Fruit fly (Drosophila melanogaster): ENCODE data around the gene Sgs4.
A peak's percentile ranks its signal among the peaks of the same experiment; 100 is the strongest.

The Sgs4 gene

DNA sequence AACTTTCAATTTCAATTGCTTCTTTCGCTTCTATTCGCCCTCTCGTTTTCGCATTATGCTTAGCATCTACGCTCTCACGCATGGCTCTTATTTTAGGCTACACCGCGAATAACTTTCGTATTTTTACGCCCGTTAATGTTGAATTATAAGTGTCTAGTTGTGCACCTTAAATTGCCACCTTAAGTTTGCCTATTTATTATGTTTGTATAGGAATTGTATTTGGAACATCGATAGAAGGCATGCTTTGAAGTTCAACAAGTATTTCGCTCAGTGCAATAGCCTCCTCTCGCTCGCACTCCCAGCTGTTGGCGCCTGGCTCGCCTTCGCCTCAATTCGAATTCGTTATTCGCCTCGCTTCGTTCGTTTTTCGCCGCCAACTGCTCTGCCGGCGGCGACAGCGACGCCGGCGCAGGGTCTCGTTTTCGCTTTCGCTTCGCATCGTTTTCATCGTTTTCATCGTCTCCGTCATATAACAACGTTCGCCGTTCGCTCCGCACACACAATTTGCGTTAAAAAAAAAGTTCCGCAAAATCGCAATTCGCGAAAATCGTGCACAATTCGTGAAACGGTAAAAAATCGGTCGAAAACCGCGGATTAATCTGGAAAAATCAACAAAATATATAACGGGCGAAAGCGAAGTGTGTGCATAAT lies 45.1 kb downstream of the Sgs4 start (continued):
- TF ChIP-seq seq (GFP tag; IDR thresholded peaks at IDR 0.05) (peak; percentile 95), Sry-δ (GFP tag; optimal IDR thresholded peaks at IDR 0.05) (peak; percentile 77), ap (GFP tag; IDR thresholded peaks at IDR 0.05) (peak; percentile 94), hkb (optimal IDR thresholded peaks at IDR 0.05) (no peak), hkb (GFP tag; IDR thresholded peaks at IDR 0.05) (peak; percentile 98), CG12659 (GFP tag; optimal IDR thresholded peaks at IDR 0.05) (peak; percentile 97), peb (GFP tag; IDR thresholded peaks at IDR 0.05) (peak; percentile 88), az2 (GFP tag; optimal IDR thresholded peaks at IDR 0.05) (peak; percentile 97), zen2 (GFP tag; IDR thresholded peaks at IDR 0.05; ENCODE audit: partially characterized antibody) (no peak), hbn (GFP tag; IDR thresholded peaks at IDR 0.05; ENCODE audit: partially characterized antibody) (no peak), CG12942 (GFP tag; optimal IDR thresholded peaks at IDR 0.05) (peak; percentile 97), NC2β (GFP tag; optimal IDR thresholded peaks at IDR 0.05) (peak; percentile 95), Sox102F (GFP tag; optimal IDR thresholded peaks at IDR 0.05) (peak; percentile 98), CG12744 (GFP tag; optimal IDR thresholded peaks at IDR 0.05) (peak; percentile 95), Rx (GFP tag; IDR thresholded peaks at IDR 0.05) (peak; percentile 97), so (GFP tag; IDR thresholded peaks at IDR 0.05) (peak; percentile 95), Ets65A (GFP tag) (peak; percentile 100), sisA (GFP tag; IDR thresholded peaks at IDR 0.05) (peak; percentile 98), CG34224 (GFP tag; IDR thresholded peaks at IDR 0.05; ENCODE audit: partially characterized antibody) (no peak), CG6765 (GFP tag; optimal IDR thresholded peaks at IDR 0.05) (peak; percentile 90), E2f2 (GFP tag; IDR thresholded peaks at IDR 0.05) (peak; percentile 81), zfh1 (GFP tag; IDR thresholded peaks at IDR 0.05) (peak; percentile 97), zen (tag; optimal IDR thresholded peaks at IDR 0.05) (peak; percentile 91), pzg (GFP tag; optimal IDR thresholded peaks at IDR 0.05) (peak; percentile 35), CG4707 (GFP tag; optimal IDR thresholded peaks at IDR 0.05) (peak; percentile 89), CTCF (GFP tag; optimal IDR thresholded peaks at IDR 0.05) (peak; percentile 64), HmgZ (tag; optimal IDR thresholded peaks at IDR 0.05) (peak; percentile 98), D (optimal IDR thresholded peaks at IDR 0.05) (no peak), D (GFP tag; optimal IDR thresholded peaks at IDR 0.05) (peak; percentile 95), Ravus (GFP tag; IDR thresholded peaks at IDR 0.05) (peak; percentile 94), CG12391 (tag; optimal IDR thresholded peaks at IDR 0.05) (peak; percentile 96), CG13424 (tag; optimal IDR thresholded peaks at IDR 0.05) (peak; percentile 95), CG11085 (GFP tag; IDR thresholded peaks at IDR 0.05) (peak; percentile 96), CG7271 (tag; optimal IDR thresholded peaks at IDR 0.05) (peak; percentile 78), cas (GFP tag; IDR thresholded peaks at IDR 0.05) (peak; percentile 95), Dp (GFP tag; optimal IDR thresholded peaks at IDR 0.05) (peak; percentile 18), ewg (GFP tag; optimal IDR thresholded peaks at IDR 0.05) (peak; percentile 95), cad (GFP tag; optimal IDR thresholded peaks at IDR 0.05) (no peak), CG12299 (tag; optimal IDR thresholded peaks at IDR 0.05) (peak; percentile 93), CG9876 (GFP tag; optimal IDR thresholded peaks at IDR 0.05) (peak; percentile 98), CG3407 (GFP tag; optimal IDR thresholded peaks at IDR 0.05) (peak; percentile 92), onecut (GFP tag; IDR thresholded peaks at IDR 0.05) (peak; percentile 91), ase (GFP tag; IDR thresholded peaks at IDR 0.05) (peak; percentile 95), CG1024 (GFP tag; IDR thresholded peaks at IDR 0.05) (peak; percentile 93), sqz (GFP tag; optimal IDR thresholded peaks at IDR 0.05) (peak; percentile 85), org-1 (GFP tag; optimal IDR thresholded peaks at IDR 0.05) (peak; percentile 98), sens-2 (GFP tag; IDR thresholded peaks at IDR 0.05) (peak; percentile 92), knrl (GFP tag; IDR thresholded peaks at IDR 0.05; ENCODE audit: partially characterized antibody) (no peak), CG7357 (GFP tag; IDR thresholded peaks at IDR 0.05) (peak; percentile 91), CG8290 (GFP tag; optimal IDR thresholded peaks at IDR 0.05) (peak; percentile 94), CG8290 (tag; optimal IDR thresholded peaks at IDR 0.05) (peak in 1 of 2 experiments; percentile 99), CG15073 (GFP tag; optimal IDR thresholded peaks at IDR 0.05) (peak; percentile 79)

Measured in whole organism, embryonic.